Fruit fly (Drosophila melanogaster) whole organism, pupa: ENCODE measurements around the gene CG17321.

ENCODE experiments used
- CG10348 ChIP-seq: fragments of 200-800 bp; sonication (Bioruptor generic); IDR thresholded peaks from 2 replicates; pipeline ENCODE4 v1.3.6; 2022; ENCODE audit warnings: missing biosample characterization, missing genetic modification characterization
- CG12605 ChIP-seq: fragments of 200-800 bp; sonication (Bioruptor generic); IDR thresholded peaks from 2 replicates; pipeline ENCODE4 v1.3.6; 2022; ENCODE audit warnings: missing biosample characterization, missing genetic modification characterization
- CG17806 ChIP-seq: fragments of 200-800 bp; sonication (Bioruptor generic); optimal IDR thresholded peaks from 2 replicates; lab custom pipeline; 2018; ENCODE audit warnings: missing biosample characterization, mild to moderate bottlenecking, missing genetic modification characterization, moderate library complexity
- CG32121 ChIP-seq: fragments of 200-800 bp; sonication (Bioruptor generic); IDR thresholded peaks from 2 replicates; pipeline ENCODE4 v1.3.6; 2022; ENCODE audit warnings: missing biosample characterization, missing genetic modification characterization
- CG9948 ChIP-seq: fragments of 200-800 bp; sonication (Bioruptor generic); optimal IDR thresholded peaks from 2 replicates; lab custom pipeline; 2018; ENCODE audit warnings: missing biosample characterization, mild to moderate bottlenecking, missing genetic modification characterization, moderate library complexity
- D1 ChIP-seq: fragments of 200-800 bp; sonication (Bioruptor generic); optimal IDR thresholded peaks from 2 replicates; lab custom pipeline; 2018; ENCODE audit warnings: missing biosample characterization, mild to moderate bottlenecking, missing genetic modification characterization, moderate library complexity
- Ets98B ChIP-seq: fragments of 200-800 bp; sonication (Bioruptor generic); IDR thresholded peaks from 2 replicates; pipeline ENCODE4 v1.3.6; 2022; ENCODE audit warnings: missing biosample characterization, missing genetic modification characterization
- Pif1B ChIP-seq: fragments of 200-800 bp; sonication (Bioruptor generic); optimal IDR thresholded peaks from 3 replicates; lab custom pipeline; 2016; ENCODE audit warnings: missing biosample characterization, missing genetic modification characterization

- no peak for TF ChIP-seq CG17806 (tag; lab: Kevin White, UChicago)
- no peak for TF ChIP-seq CG32121 (GFP tag; lab: Robert Waterston, UW)
- TF ChIP-seq CG9948 = no peak
- no peak for TF ChIP-seq Pif1B
- no peak for TF ChIP-seq CG12605 (GFP tag; lab: Robert Waterston, UW)
- TF ChIP-seq Ets98B (GFP tag; lab: Robert Waterston, UW) = no peak
- TF ChIP-seq D1 = no peak
- TF ChIP-seq CG10348 (GFP tag; lab: Robert Waterston, UW) = no peak
Measured at dm6 chr2L:18878439-18878838, 33.5 kb downstream of the CG17321 start.
